Fruit fly (Drosophila melanogaster) whole organism, pupa: Measurements from ENCODE around the gene Sbds.

Experiments
- CG15710 ChIP-seq: fragments of 200-800 bp; sonication (Bioruptor generic); optimal IDR thresholded peaks from 2 replicates; lab custom pipeline; 2018; ENCODE audit warnings: missing biosample characterization, mild to moderate bottlenecking, missing genetic modification characterization, moderate library complexity
- CG17806 ChIP-seq: fragments of 200-800 bp; sonication (Bioruptor generic); optimal IDR thresholded peaks from 2 replicates; lab custom pipeline; 2018; ENCODE audit warnings: missing biosample characterization, mild to moderate bottlenecking, missing genetic modification characterization, moderate library complexity
- D1 ChIP-seq: fragments of 200-800 bp; sonication (Bioruptor generic); optimal IDR thresholded peaks from 2 replicates; lab custom pipeline; 2018; ENCODE audit warnings: missing biosample characterization, mild to moderate bottlenecking, missing genetic modification characterization, moderate library complexity
- EcR ChIP-seq: fragments of 200-800 bp; sonication (Bioruptor generic); optimal IDR thresholded peaks from 3 replicates; lab custom pipeline; 2019; ENCODE audit warnings: missing biosample characterization, missing genetic modification characterization, mild to moderate bottlenecking, moderate library complexity, missing genetic modification reagents
- Pif1B ChIP-seq: fragments of 200-800 bp; sonication (Bioruptor generic); optimal IDR thresholded peaks from 3 replicates; lab custom pipeline; 2016; ENCODE audit warnings: missing biosample characterization, missing genetic modification characterization
- Snoo ChIP-seq: fragments of 200-800 bp; sonication (Bioruptor generic); optimal IDR thresholded peaks from 3 replicates; lab custom pipeline; 2017; ENCODE audit warnings: missing biosample characterization, mild to moderate bottlenecking, missing genetic modification characterization, inconsistent platforms

dm6 chr3L:6705865-6706264, 46.8 kb upstream of the Sbds start:
- TF ChIP-seq Pif1B (GFP tag; lab: Kevin White, UChicago) (no peak), EcR (GFP tag; lab: Kevin White, UChicago) (no peak), D1 (tag; lab: Kevin White, UChicago) (no peak), CG17806 (tag; lab: Kevin White, UChicago) (no peak), CG15710 (no peak), Snoo (tag; lab: Kevin White, UChicago) (no peak)
